Worm (Caenorhabditis elegans): ENCODE data around the gene nhl-1.

Gene nhl-1

ce11 chrIII:9145765-9146164, 7.9 kb downstream of the nhl-1 start, which contains the start of gene ZK512.8:
Gene ZK512.8 (plus strand): TSS chrIII:9146065.
- no peak for TF ChIP-seq ztf-4 (tag; optimal IDR thresholded peaks at IDR 0.05)

ce11 chrIII:9144744-9145390, 8.8 kb downstream of the nhl-1 start, which contains the start of the genes ZK512.2 and ZK512.4:
Gene ZK512.2 (minus strand): TSS chrIII:9144794.
Gene ZK512.4 (plus strand): TSS chrIII:9145340.
- TF ChIP-seq pha-4 (tag; optimal IDR thresholded peaks at IDR 0.05) (peak; percentile 52), elt-1 (tag; optimal IDR thresholded peaks at IDR 0.05) (no peak)

ce11 chrIII:9143911-9144310, 9.8 kb downstream of the nhl-1 start, which contains the start of gene ZK512.11:
Gene ZK512.11 (plus strand): TSS chrIII:9144211.
- TF ChIP-seq hmg-11 (tag; optimal IDR thresholded peaks at IDR 0.05) = peak; percentile 7
- TF ChIP-seq ceh-28 (tag; optimal IDR thresholded peaks at IDR 0.05) = no peak
- TF ChIP-seq nfya-1 (tag; optimal IDR thresholded peaks at IDR 0.05; ENCODE audit: insufficient read depth) = peak; percentile 11

- no peak for TF ChIP-seq mdl-1 (tag; optimal IDR thresholded peaks at IDR 0.05)
- TF ChIP-seq nhr-237 (tag; optimal IDR thresholded peaks at IDR 0.05) = no peak
- TF ChIP-seq unc-39 (tag; optimal IDR thresholded peaks at IDR 0.05) = no peak
- no peak for TF ChIP-seq nhr-23 (tag; optimal IDR thresholded peaks at IDR 0.05)
- no peak for TF ChIP-seq snpc-4 (tag; optimal IDR thresholded peaks at IDR 0.05)
- TF ChIP-seq fos-1 (tag; optimal IDR thresholded peaks at IDR 0.05) = no peak
- no peak for TF ChIP-seq nhr-67 (tag; optimal IDR thresholded peaks at IDR 0.05)
- TF ChIP-seq tbx-2 (tag; optimal IDR thresholded peaks at IDR 0.05) = no peak
- no peak for TF ChIP-seq lsy-12 (tag; optimal IDR thresholded peaks at IDR 0.05)
- TF ChIP-seq nhr-77 (tag; optimal IDR thresholded peaks at IDR 0.05) = no peak
- TF ChIP-seq lin-39 (tag; optimal IDR thresholded peaks at IDR 0.05) = no peak
- no peak for TF ChIP-seq zag-1 (tag; optimal IDR thresholded peaks at IDR 0.05)
- TF ChIP-seq elt-3 (tag; optimal IDR thresholded peaks at IDR 0.05) = no peak
- TF ChIP-seq elt-1 (tag; optimal IDR thresholded peaks at IDR 0.05) = no peak
- TF ChIP-seq nhr-76 (tag; optimal IDR thresholded peaks at IDR 0.05) = no peak
Measured at ce11 chrIII:9138601-9139000, 15.1 kb downstream of the nhl-1 start, which contains the start of gene ZK512.7. Gene ZK512.7 (minus strand): TSS chrIII:9138701.

- TF ChIP-seq nhr-11 (tag; optimal IDR thresholded peaks at IDR 0.05) = no peak
- TF ChIP-seq egl-5 (tag; optimal IDR thresholded peaks at IDR 0.05) = no peak
- no peak for TF ChIP-seq ZK546.5 (tag; optimal IDR thresholded peaks at IDR 0.05)
- no peak for TF ChIP-seq nhr-77 (tag; optimal IDR thresholded peaks at IDR 0.05)
- TF ChIP-seq aly-2 (tag; optimal IDR thresholded peaks at IDR 0.05) = no peak
- TF ChIP-seq lsy-12 (tag; optimal IDR thresholded peaks at IDR 0.05) = no peak
- no peak for TF ChIP-seq nhr-28 (tag; optimal IDR thresholded peaks at IDR 0.05)
- TF ChIP-seq daf-12 (tag; optimal IDR thresholded peaks at IDR 0.05) = no peak
- TF ChIP-seq nhr-23 (tag; optimal IDR thresholded peaks at IDR 0.05) = no peak
- no peak for TF ChIP-seq pha-4 (tag; optimal IDR thresholded peaks at IDR 0.05)
- no peak for TF ChIP-seq unc-39 (tag; optimal IDR thresholded peaks at IDR 0.05)
- no peak for TF ChIP-seq hmg-11 (tag; optimal IDR thresholded peaks at IDR 0.05)
- TF ChIP-seq elt-2 (tag; optimal IDR thresholded peaks at IDR 0.05) = no peak
- TF ChIP-seq unc-62 (GFP tag; optimal IDR thresholded peaks at IDR 0.05) = no peak
- no peak for TF ChIP-seq nhr-76 (tag; optimal IDR thresholded peaks at IDR 0.05)
- TF ChIP-seq ztf-11 (tag; optimal IDR thresholded peaks at IDR 0.05) = no peak
Measured at ce11 chrIII:9136587-9136986, 17.1 kb downstream of the nhl-1 start, which contains the start of gene eat-4. Gene eat-4 (plus strand): TSS chrIII:9136887.

ce11 chrIII:9130588-9130987, 23.1 kb downstream of the nhl-1 start, which contains the start of gene ZK512.10:
Gene ZK512.10 (plus strand): TSS chrIII:9130888.
- no peak for TF ChIP-seq mml-1 (tag; optimal IDR thresholded peaks at IDR 0.05)
- TF ChIP-seq nhr-23 (tag; optimal IDR thresholded peaks at IDR 0.05) = no peak
- TF ChIP-seq ceh-82 (tag; optimal IDR thresholded peaks at IDR 0.05) = no peak
- no peak for TF ChIP-seq ceh-9 (tag; optimal IDR thresholded peaks at IDR 0.05)
- TF ChIP-seq ceh-16 (tag; optimal IDR thresholded peaks at IDR 0.05) = no peak
- TF ChIP-seq skn-1 (tag; optimal IDR thresholded peaks at IDR 0.05) = no peak
- TF ChIP-seq nhr-77 (tag; optimal IDR thresholded peaks at IDR 0.05) = no peak
- TF ChIP-seq nhr-67 (tag; optimal IDR thresholded peaks at IDR 0.05) = no peak
- no peak for TF ChIP-seq nhr-12 (tag; optimal IDR thresholded peaks at IDR 0.05)
- no peak for TF ChIP-seq lin-15B (tag; optimal IDR thresholded peaks at IDR 0.05)
- TF ChIP-seq nhr-43 (tag; optimal IDR thresholded peaks at IDR 0.05; ENCODE audit: poor library complexity, severe bottlenecking) = no peak
- no peak for TF ChIP-seq mdl-1 (tag; optimal IDR thresholded peaks at IDR 0.05)
- TF ChIP-seq pqm-1 (tag; optimal IDR thresholded peaks at IDR 0.05) = no peak
- no peak for TF ChIP-seq fkh-2 (tag; optimal IDR thresholded peaks at IDR 0.05)
- TF ChIP-seq tbx-2 (tag; optimal IDR thresholded peaks at IDR 0.05) = no peak
- TF ChIP-seq fkh-10 (GFP tag; optimal IDR thresholded peaks at IDR 0.05) = no peak

Data from whole organism, L3 larva.